Worm (Caenorhabditis elegans): Measurements from ENCODE around the gene nhr-171.
"Not testable (repeated sequence)": the region's sequence is repeated elsewhere in the genome, so short reads cannot be mapped to it uniquely, and the experiment has no call there.

The nhr-171 gene

DNA sequence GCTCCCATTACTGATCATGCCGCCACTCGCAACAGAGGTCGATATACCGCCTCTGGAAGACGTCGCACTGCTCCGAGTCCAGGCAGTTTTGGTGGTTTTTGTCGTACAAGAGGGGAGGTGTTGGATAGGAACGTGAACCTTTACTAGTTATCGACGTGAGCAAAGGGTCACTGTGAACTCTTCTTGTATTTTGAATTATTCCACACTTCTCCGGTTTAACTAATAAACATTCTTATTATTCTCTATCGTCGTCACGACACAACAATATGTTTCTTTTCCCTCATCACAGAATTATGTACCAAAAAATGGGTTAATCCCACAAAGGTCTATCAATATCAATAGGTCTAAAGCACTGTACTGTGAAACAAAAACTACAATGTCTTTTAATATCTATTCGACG lies at the start of gene nhr-171:
Gene nhr-171, plus strand, starts transcription at position 301 of the 400 bp plus-strand sequence.
- not testable (repeated sequence) for TF ChIP-seq ztf-29 (GFP tag; IDR thresholded peaks at IDR 0.05); cog-1 (tag; optimal IDR thresholded peaks at IDR 0.05); tab-1 (GFP tag; IDR thresholded peaks at IDR 0.05)

DNA sequence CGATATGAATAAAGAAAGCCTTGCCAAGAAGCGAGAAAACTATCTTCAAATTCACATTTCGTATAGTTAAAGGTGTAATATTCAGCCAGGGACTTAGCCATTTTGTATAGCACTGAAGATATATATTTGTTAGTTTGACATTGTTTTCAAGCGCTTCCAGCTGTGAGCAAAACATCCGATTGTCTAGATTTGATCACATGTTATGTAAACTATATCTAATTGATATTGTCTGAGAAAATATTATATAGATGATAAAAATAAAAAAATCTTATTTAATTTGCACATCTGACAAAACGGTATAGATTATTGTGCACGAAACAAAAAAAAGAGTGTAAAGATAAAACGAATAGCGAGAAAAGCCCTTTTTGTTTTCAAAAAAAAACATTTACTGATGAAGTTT lies 46.9 kb upstream of the nhr-171 start, which contains the start of gene srh-89:
Gene srh-89, minus strand, starts transcription at position 101 of the 400 bp plus-strand sequence.
- TF ChIP-seq flt-1 (GFP tag; IDR thresholded peaks at IDR 0.05) (no peak), klf-2 (GFP tag; conservative IDR thresholded peaks at IDR 0.05) (no peak), med-1 (GFP tag; optimal IDR thresholded peaks at IDR 0.05; ENCODE audit: insufficient read depth) (no peak), cog-1 (tag; optimal IDR thresholded peaks at IDR 0.05) (no peak), ztf-29 (GFP tag; IDR thresholded peaks at IDR 0.05) (no peak)

DNA sequence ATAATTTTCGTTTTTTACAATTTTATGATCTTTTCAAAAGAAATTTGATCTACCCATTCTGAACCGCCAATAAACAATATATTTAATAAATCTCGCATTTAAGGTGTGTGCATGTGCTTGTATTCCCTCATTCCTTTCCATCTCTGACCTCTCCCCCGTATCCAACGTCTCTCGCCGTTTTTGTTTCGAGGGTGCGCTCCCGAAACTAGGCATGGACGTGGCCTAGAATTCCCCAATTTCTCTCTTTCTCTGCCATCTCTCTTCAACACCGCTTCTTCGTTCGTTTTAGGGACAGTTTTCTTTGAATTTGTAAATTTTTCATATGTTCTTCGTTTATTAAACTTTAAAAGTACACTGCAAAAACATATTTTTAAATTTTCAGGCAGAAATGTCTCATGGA lies 46.1 kb upstream of the nhr-171 start, which contains the start of gene F25E5.1:
Gene F25E5.1, plus strand, starts transcription at position 376 of the 400 bp plus-strand sequence.
- 0 out of 2 replicates have a peak, but pooled peaks have one; percentile 57 for TF ChIP-seq ztf-23 (GFP tag; IDR thresholded peaks at IDR 0.05)
- no peak for TF ChIP-seq med-1 (GFP tag; optimal IDR thresholded peaks at IDR 0.05; ENCODE audit: insufficient read depth)
- TF ChIP-seq tab-1 (GFP tag; IDR thresholded peaks at IDR 0.05): no peak
- peak; percentile 27 for TF ChIP-seq cog-1 (tag; optimal IDR thresholded peaks at IDR 0.05)
- no peak for TF ChIP-seq ref-1 (GFP tag; conservative IDR thresholded peaks at IDR 0.05)
- no peak for TF ChIP-seq ztf-29 (GFP tag; IDR thresholded peaks at IDR 0.05)
- TF ChIP-seq flt-1 (GFP tag; IDR thresholded peaks at IDR 0.05): no peak
- no peak for TF ChIP-seq klf-2 (GFP tag; conservative IDR thresholded peaks at IDR 0.05)
- no peak for TF ChIP-seq T22C8.4 (GFP tag; IDR thresholded peaks at IDR 0.05)

DNA sequence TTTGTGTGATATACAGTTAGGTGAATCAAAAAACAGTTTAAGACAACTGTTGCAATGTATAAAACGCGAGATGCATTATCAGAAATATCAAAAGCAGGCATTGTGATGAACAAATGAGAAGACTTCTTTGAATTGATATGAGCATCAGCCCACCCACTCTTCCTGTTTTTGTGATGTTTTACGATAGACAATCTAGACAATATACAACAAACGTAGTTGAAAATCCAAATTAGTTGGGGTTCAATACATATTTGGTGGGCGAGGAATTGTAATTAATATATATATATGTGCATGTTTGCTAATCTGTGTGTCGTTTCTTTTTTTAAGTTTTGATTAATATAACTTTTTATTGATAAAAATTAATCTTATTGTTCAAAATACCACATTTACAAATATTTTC lies 38.8 kb upstream of the nhr-171 start, which contains the start of gene str-28:
Gene str-28, minus strand, starts transcription at position 101 of the 400 bp plus-strand sequence.
- TF ChIP-seq ref-1 (GFP tag; conservative IDR thresholded peaks at IDR 0.05) (no peak), flt-1 (GFP tag; IDR thresholded peaks at IDR 0.05) (no peak), T22C8.4 (GFP tag; IDR thresholded peaks at IDR 0.05) (no peak), klf-2 (GFP tag; conservative IDR thresholded peaks at IDR 0.05) (no peak), ztf-23 (GFP tag; IDR thresholded peaks at IDR 0.05) (no peak), ztf-29 (GFP tag; IDR thresholded peaks at IDR 0.05) (no peak), cog-1 (tag; optimal IDR thresholded peaks at IDR 0.05) (no peak), tab-1 (GFP tag; IDR thresholded peaks at IDR 0.05) (no peak), med-1 (GFP tag; optimal IDR thresholded peaks at IDR 0.05; ENCODE audit: insufficient read depth) (no peak)

DNA sequence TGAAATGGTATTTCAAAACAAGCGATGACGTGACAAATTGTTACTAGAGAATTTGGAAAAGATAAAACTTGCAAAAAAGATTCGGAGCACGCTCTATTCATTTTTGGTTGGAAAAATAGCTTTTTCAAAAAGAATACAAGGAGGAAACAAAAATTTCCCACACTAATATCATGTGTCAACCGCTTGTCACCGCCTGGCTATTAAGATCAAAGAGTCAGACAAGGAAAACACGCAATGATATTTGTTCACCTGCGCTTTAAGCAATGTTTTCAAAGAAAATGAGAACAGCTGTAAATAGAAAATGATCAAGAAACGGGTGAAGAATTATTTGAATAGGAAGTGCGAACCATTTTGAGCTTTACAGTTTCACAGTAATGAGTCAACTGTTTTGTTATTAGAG lies 34.8 kb upstream of the nhr-171 start, which contains the start of gene srh-125:
Gene srh-125, minus strand, starts transcription at position 101 of the 400 bp plus-strand sequence.
- no peak for TF ChIP-seq klf-2 (GFP tag; conservative IDR thresholded peaks at IDR 0.05)
- TF ChIP-seq med-1 (GFP tag; optimal IDR thresholded peaks at IDR 0.05; ENCODE audit: insufficient read depth): no peak
- no peak for TF ChIP-seq cog-1 (tag; optimal IDR thresholded peaks at IDR 0.05)
- TF ChIP-seq ztf-23 (GFP tag; IDR thresholded peaks at IDR 0.05): no peak
- no peak for TF ChIP-seq ztf-29 (GFP tag; IDR thresholded peaks at IDR 0.05)
- no peak for TF ChIP-seq T22C8.4 (GFP tag; IDR thresholded peaks at IDR 0.05)
- no peak for TF ChIP-seq tab-1 (GFP tag; IDR thresholded peaks at IDR 0.05)
- no peak for TF ChIP-seq ref-1 (GFP tag; conservative IDR thresholded peaks at IDR 0.05)
- TF ChIP-seq flt-1 (GFP tag; IDR thresholded peaks at IDR 0.05): no peak

DNA sequence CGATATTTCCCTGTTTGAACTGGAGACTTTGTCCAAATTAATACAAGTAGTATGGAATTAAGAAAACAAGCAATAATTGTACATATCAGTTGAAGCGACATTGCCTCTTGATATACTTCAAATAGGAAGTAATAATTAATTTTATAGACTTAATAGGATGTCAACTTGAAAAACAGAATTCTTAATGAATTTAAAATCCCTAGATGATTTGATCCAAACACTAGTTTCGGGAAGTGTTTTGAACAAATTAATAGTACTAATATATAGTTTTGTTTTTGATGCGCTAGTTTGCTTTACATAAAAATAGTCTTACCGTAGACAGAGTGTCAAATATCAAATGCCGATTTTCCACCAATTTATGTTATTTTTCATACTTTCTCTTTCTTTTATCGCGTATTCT lies 33.2 kb upstream of the nhr-171 start, which contains the start of gene str-190:
Gene str-190, minus strand, starts transcription at position 101 of the 400 bp plus-strand sequence.
- TF ChIP-seq ztf-23 (GFP tag; IDR thresholded peaks at IDR 0.05): no peak
- TF ChIP-seq cog-1 (tag; optimal IDR thresholded peaks at IDR 0.05): no peak
- TF ChIP-seq flt-1 (GFP tag; IDR thresholded peaks at IDR 0.05): no peak
- TF ChIP-seq tab-1 (GFP tag; IDR thresholded peaks at IDR 0.05): no peak
- TF ChIP-seq ztf-29 (GFP tag; IDR thresholded peaks at IDR 0.05): no peak
- TF ChIP-seq ref-1 (GFP tag; conservative IDR thresholded peaks at IDR 0.05): no peak
- no peak for TF ChIP-seq med-1 (GFP tag; optimal IDR thresholded peaks at IDR 0.05; ENCODE audit: insufficient read depth)
- TF ChIP-seq klf-2 (GFP tag; conservative IDR thresholded peaks at IDR 0.05): no peak
- TF ChIP-seq T22C8.4 (GFP tag; IDR thresholded peaks at IDR 0.05): no peak

DNA sequence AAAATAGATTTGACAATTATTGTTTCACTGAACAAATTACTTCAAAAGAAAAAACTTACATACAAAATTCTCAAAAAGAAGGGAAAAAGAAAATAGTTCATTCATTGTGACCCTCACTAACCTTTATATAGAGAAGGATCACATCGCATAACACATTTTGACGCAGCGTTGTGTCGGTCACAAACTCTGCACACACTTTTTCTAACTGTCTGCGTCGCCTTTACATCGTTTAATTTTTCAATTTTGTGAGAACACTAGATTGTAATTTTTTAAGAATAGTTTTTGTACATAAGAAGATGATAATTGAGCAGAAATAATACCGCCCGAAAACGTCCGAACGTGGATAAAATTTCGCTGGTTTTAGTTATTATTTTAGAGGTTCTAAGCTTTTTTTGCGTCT lies 30.6 kb upstream of the nhr-171 start, which contains the start of gene C18B10.6:
Gene C18B10.6, minus strand, starts transcription at position 101 of the 400 bp plus-strand sequence.
- no peak for TF ChIP-seq cog-1 (tag; optimal IDR thresholded peaks at IDR 0.05)
- TF ChIP-seq med-1 (GFP tag; optimal IDR thresholded peaks at IDR 0.05; ENCODE audit: insufficient read depth): no peak
- TF ChIP-seq tab-1 (GFP tag; IDR thresholded peaks at IDR 0.05): no peak
- TF ChIP-seq klf-2 (GFP tag; conservative IDR thresholded peaks at IDR 0.05): no peak
- no peak for TF ChIP-seq ref-1 (GFP tag; conservative IDR thresholded peaks at IDR 0.05)
- no peak for TF ChIP-seq ztf-23 (GFP tag; IDR thresholded peaks at IDR 0.05)
- TF ChIP-seq T22C8.4 (GFP tag; IDR thresholded peaks at IDR 0.05): no peak
- no peak for TF ChIP-seq flt-1 (GFP tag; IDR thresholded peaks at IDR 0.05)
- no peak for TF ChIP-seq ztf-29 (GFP tag; IDR thresholded peaks at IDR 0.05)

DNA sequence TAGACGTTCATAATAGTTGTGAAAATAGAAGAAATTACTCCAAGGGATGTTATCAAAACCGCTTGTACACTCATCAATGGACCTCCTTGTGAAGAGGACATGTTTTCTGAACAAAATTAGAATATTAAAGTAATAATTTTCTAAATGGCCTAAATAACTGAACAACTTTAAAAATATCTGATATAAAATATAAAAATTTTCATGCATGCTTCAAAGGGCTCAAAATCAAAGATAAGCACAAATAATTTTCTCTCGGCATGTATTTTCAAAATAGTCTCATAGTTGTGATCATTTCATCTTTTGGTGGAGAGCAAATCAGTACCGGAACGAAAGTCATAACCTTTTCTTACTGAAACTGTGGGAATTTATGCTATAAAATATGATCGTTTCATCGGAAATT lies 26.6 kb upstream of the nhr-171 start, which contains the start of gene srbc-8:
Gene srbc-8, minus strand, starts transcription at position 101 of the 400 bp plus-strand sequence.
- TF ChIP-seq ztf-23 (GFP tag; IDR thresholded peaks at IDR 0.05): no peak
- TF ChIP-seq T22C8.4 (GFP tag; IDR thresholded peaks at IDR 0.05): no peak
- no peak for TF ChIP-seq cog-1 (tag; optimal IDR thresholded peaks at IDR 0.05)
- TF ChIP-seq klf-2 (GFP tag; conservative IDR thresholded peaks at IDR 0.05): no peak
- no peak for TF ChIP-seq ztf-29 (GFP tag; IDR thresholded peaks at IDR 0.05)
- no peak for TF ChIP-seq flt-1 (GFP tag; IDR thresholded peaks at IDR 0.05)

DNA sequence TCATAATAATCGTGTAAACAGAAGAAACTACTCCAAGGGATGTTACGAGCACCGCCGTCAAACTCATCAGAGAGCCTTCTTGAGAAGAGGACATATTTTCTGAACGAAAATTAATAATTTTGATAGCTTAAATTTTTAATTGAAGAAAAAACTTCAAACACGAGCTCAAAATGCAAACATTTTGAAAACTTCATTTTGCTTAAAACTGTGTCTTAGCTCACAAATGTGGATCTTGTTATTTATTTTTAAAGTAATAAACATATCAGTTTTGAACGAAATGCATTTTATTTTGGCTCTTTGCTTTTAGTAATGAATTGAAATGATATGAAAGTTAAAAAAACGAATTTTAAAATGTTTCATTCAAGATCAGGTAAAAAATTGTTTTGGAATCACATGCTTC lies 24.0 kb upstream of the nhr-171 start, which contains the start of gene srbc-7:
Gene srbc-7, minus strand, starts transcription at position 101 of the 400 bp plus-strand sequence.
- TF ChIP-seq klf-2 (GFP tag; conservative IDR thresholded peaks at IDR 0.05) (no peak), T22C8.4 (GFP tag; IDR thresholded peaks at IDR 0.05) (no peak), flt-1 (GFP tag; IDR thresholded peaks at IDR 0.05) (no peak), cog-1 (tag; optimal IDR thresholded peaks at IDR 0.05) (no peak), med-1 (GFP tag; optimal IDR thresholded peaks at IDR 0.05; ENCODE audit: insufficient read depth) (no peak), ztf-29 (GFP tag; IDR thresholded peaks at IDR 0.05) (no peak), ztf-23 (GFP tag; IDR thresholded peaks at IDR 0.05) (no peak), tab-1 (GFP tag; IDR thresholded peaks at IDR 0.05) (no peak), ref-1 (GFP tag; conservative IDR thresholded peaks at IDR 0.05) (no peak)

DNA sequence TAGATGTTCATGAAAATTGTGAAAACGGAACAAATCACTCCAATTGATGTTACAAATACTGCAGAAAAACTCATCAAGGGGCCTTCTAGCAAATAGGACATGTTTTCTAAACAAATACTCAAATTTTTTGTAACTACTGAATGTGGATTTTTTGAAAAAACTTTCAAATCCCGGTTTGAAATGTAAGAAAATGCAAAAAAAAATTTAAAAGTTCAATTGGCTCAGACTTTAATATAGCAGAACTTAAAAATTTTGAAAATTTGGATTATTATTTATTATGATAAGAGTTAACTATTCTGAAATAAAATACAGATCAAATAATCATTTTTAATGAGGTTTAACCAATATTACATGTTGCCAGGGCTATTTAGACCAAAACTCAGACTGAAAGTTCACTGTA lies 21.2 kb upstream of the nhr-171 start, which contains the start of gene srbc-9:
Gene srbc-9, minus strand, starts transcription at position 101 of the 400 bp plus-strand sequence.
- TF ChIP-seq tab-1 (GFP tag; IDR thresholded peaks at IDR 0.05) (no peak), cog-1 (tag; optimal IDR thresholded peaks at IDR 0.05) (no peak), ztf-29 (GFP tag; IDR thresholded peaks at IDR 0.05) (no peak), klf-2 (GFP tag; conservative IDR thresholded peaks at IDR 0.05) (no peak), ztf-23 (GFP tag; IDR thresholded peaks at IDR 0.05) (no peak), T22C8.4 (GFP tag; IDR thresholded peaks at IDR 0.05) (no peak), ref-1 (GFP tag; conservative IDR thresholded peaks at IDR 0.05) (no peak), flt-1 (GFP tag; IDR thresholded peaks at IDR 0.05) (no peak), med-1 (GFP tag; optimal IDR thresholded peaks at IDR 0.05; ENCODE audit: insufficient read depth) (no peak)
